Worm (Caenorhabditis elegans) whole organism, L1 larva: ENCODE measurements around the gene eat-3.

Experiments used
- C04F5.9 ChIP-seq: sonication (generic microtip); optimal IDR thresholded peaks from 2 replicates; lab custom pipeline; 2016; ENCODE audit warnings: missing genetic modification characterization, missing compliant biosample characterization
- C16A3.4 ChIP-seq: fragments of 150-350 bp; optimal IDR thresholded peaks from 2 replicates; lab custom pipeline; 2014; ENCODE audit warnings: missing biosample characterization, missing genetic modification characterization
- aha-1 ChIP-seq: fragments of 150-350 bp; optimal IDR thresholded peaks from 2 replicates; lab custom pipeline; 2014; ENCODE audit warnings: missing biosample characterization, missing genetic modification characterization
- alr-1 ChIP-seq: fragments of 200-800 bp; sonication (Bioruptor generic); optimal IDR thresholded peaks from 2 replicates; lab custom pipeline; 2018; ENCODE audit warnings: borderline replicate concordance, mild to moderate bottlenecking, missing genetic modification characterization, missing compliant biosample characterization
- aly-2 ChIP-seq: fragments of 150-350 bp; optimal IDR thresholded peaks from 2 replicates; lab custom pipeline; 2014; ENCODE audit warnings: missing biosample characterization, missing genetic modification characterization
- ama-1 ChIP-seq: fragments of 150-350 bp; optimal IDR thresholded peaks from 2 replicates; lab custom pipeline; 2014
- ceh-63 ChIP-seq: fragments of 200-800 bp; sonication (Bioruptor generic); optimal IDR thresholded peaks from 2 replicates; lab custom pipeline; 2018; ENCODE audit warnings: mild to moderate bottlenecking, missing genetic modification characterization, missing compliant biosample characterization
- ceh-8 ChIP-seq: fragments of 200-800 bp; sonication (Bioruptor generic); optimal IDR thresholded peaks from 2 replicates; lab custom pipeline; 2018; ENCODE audit warnings: mild to moderate bottlenecking, missing genetic modification characterization, moderate library complexity, missing compliant biosample characterization
- ceh-82 ChIP-seq, 3 experiments: fragments of 150-350 bp in 1 of 3; sonication (generic microtip) in 2 of 3; optimal IDR thresholded peaks; 2 replicates each; lab custom pipeline; 2014 to 2017; ENCODE audit warnings: missing biosample characterization in 3 of 3, missing genetic modification characterization in 3 of 3
- ceh-90 ChIP-seq: sonication (generic microtip); optimal IDR thresholded peaks from 2 replicates; lab custom pipeline; 2016; ENCODE audit warnings: missing genetic modification characterization, missing compliant biosample characterization
- ces-1 ChIP-seq: fragments of 150-350 bp; optimal IDR thresholded peaks from 2 replicates; lab custom pipeline; 2014; ENCODE audit warnings: missing biosample characterization, missing genetic modification reagents, missing genetic modification characterization
- efl-3 ChIP-seq: fragments of 200-800 bp; sonication (Bioruptor generic); optimal IDR thresholded peaks from 2 replicates; lab custom pipeline; 2018; ENCODE audit warnings: mild to moderate bottlenecking, missing genetic modification characterization, missing compliant biosample characterization
- egl-13 ChIP-seq: sonication (generic microtip); optimal IDR thresholded peaks from 2 replicates; lab custom pipeline; 2016; ENCODE audit warnings: missing genotype, missing genetic modification reagents, missing genetic modification characterization, missing compliant biosample characterization
- elt-2 ChIP-seq: sonication (generic microtip); optimal IDR thresholded peaks from 2 replicates; lab custom pipeline; 2016; ENCODE audit warnings: missing genetic modification characterization, mild to moderate bottlenecking, inconsistent platforms, missing compliant biosample characterization, missing genetic modification reagents
- fkh-4 ChIP-seq: sonication (generic microtip); optimal IDR thresholded peaks from 2 replicates; lab custom pipeline; 2016; ENCODE audit warnings: missing compliant biosample characterization, missing genetic modification characterization, borderline replicate concordance
- fkh-8 ChIP-seq: sonication (generic microtip); optimal IDR thresholded peaks from 2 replicates; lab custom pipeline; 2016; ENCODE audit warnings: mild to moderate bottlenecking, missing genetic modification characterization, missing compliant biosample characterization
- fos-1 ChIP-seq: fragments of 150-350 bp; optimal IDR thresholded peaks from 2 replicates; lab custom pipeline; 2014; ENCODE audit warnings: missing biosample characterization, missing genetic modification characterization
- grh-1 ChIP-seq: fragments of 200-800 bp; sonication (Bioruptor generic); IDR thresholded peaks from 2 replicates; pipeline ENCODE4 v1.3.6; 2022; ENCODE audit warnings: missing genetic modification reagents, missing genetic modification characterization, missing compliant biosample characterization
- hlh-17 ChIP-seq: fragments of 200-800 bp; sonication (Bioruptor generic); optimal IDR thresholded peaks from 2 replicates; lab custom pipeline; 2018; ENCODE audit warnings: missing genetic modification characterization, mild to moderate bottlenecking, missing compliant biosample characterization, moderate library complexity, borderline replicate concordance
- jun-1 ChIP-seq: fragments of 150-350 bp; optimal IDR thresholded peaks from 2 replicates; lab custom pipeline; 2014; ENCODE audit warnings: missing biosample characterization, missing genetic modification reagents, missing genetic modification characterization
- lin-13 ChIP-seq: fragments of 150-350 bp; optimal IDR thresholded peaks from 2 replicates; lab custom pipeline; 2014; ENCODE audit warnings: missing biosample characterization, missing genetic modification reagents, missing genetic modification characterization
- lin-15B ChIP-seq: fragments of 150-350 bp; sonication (generic microtip); optimal IDR thresholded peaks from 3 replicates; lab custom pipeline; 2014; ENCODE audit warnings: missing biosample characterization, missing genetic modification characterization
- lin-35 ChIP-seq, 2 experiments: fragments of 150-350 bp; optimal IDR thresholded peaks; 2 replicates each; lab custom pipeline; 2014; ENCODE audit warnings: missing biosample characterization in 2 of 2, missing genetic modification characterization in 2 of 2, missing genetic modification reagents in 2 of 2
- lin-39 ChIP-seq: fragments of 150-350 bp; optimal IDR thresholded peaks from 2 replicates; lab custom pipeline; 2014; ENCODE audit warnings: missing biosample characterization, missing genetic modification reagents, missing genetic modification characterization
- lir-3 ChIP-seq: sonication (generic microtip); optimal IDR thresholded peaks from 2 replicates; lab custom pipeline; 2016; ENCODE audit warnings: mild to moderate bottlenecking, missing genetic modification characterization, moderate library complexity, missing compliant biosample characterization; ENCODE audit not compliant: poor library complexity
- mab-9 ChIP-seq: fragments of 200-800 bp; sonication (Bioruptor generic); IDR thresholded peaks from 2 replicates; pipeline ENCODE4 v1.3.6; 2022; ENCODE audit warnings: missing genetic modification reagents, missing genetic modification characterization, missing compliant biosample characterization
- mef-2 ChIP-seq: fragments of 150-350 bp; optimal IDR thresholded peaks from 2 replicates; lab custom pipeline; 2014; ENCODE audit warnings: missing biosample characterization, missing genetic modification characterization
- nhr-12 ChIP-seq: sonication (generic microtip); optimal IDR thresholded peaks from 2 replicates; lab custom pipeline; 2017; ENCODE audit warnings: missing biosample characterization, missing genetic modification characterization
- nhr-19 ChIP-seq: fragments of 200-800 bp; sonication (Bioruptor generic); conservative IDR thresholded peaks from 2 replicates; pipeline ENCODE4 v1.3.6; 2022; ENCODE audit warnings: missing genetic modification characterization, missing compliant biosample characterization
- nhr-20 ChIP-seq: sonication (generic microtip); optimal IDR thresholded peaks from 2 replicates; lab custom pipeline; 2016; ENCODE audit warnings: mild to moderate bottlenecking, missing genetic modification characterization, missing compliant biosample characterization
- nhr-237 ChIP-seq: fragments of 150-350 bp; optimal IDR thresholded peaks from 2 replicates; lab custom pipeline; 2014; ENCODE audit warnings: missing biosample characterization, missing genetic modification characterization
- nhr-28 ChIP-seq: fragments of 150-350 bp; optimal IDR thresholded peaks from 2 replicates; lab custom pipeline; 2014; ENCODE audit warnings: missing biosample characterization, missing genetic modification characterization
- nhr-47 ChIP-seq: sonication (generic microtip); optimal IDR thresholded peaks from 2 replicates; lab custom pipeline; 2016; ENCODE audit warnings: mild to moderate bottlenecking, missing genetic modification characterization, moderate library complexity, missing compliant biosample characterization
- nhr-71 ChIP-seq: sonication (generic microtip); optimal IDR thresholded peaks from 2 replicates; lab custom pipeline; 2016; ENCODE audit warnings: mild to moderate bottlenecking, missing genetic modification characterization, moderate library complexity, missing compliant biosample characterization
- nhr-76 ChIP-seq: sonication (generic microtip); optimal IDR thresholded peaks from 2 replicates; lab custom pipeline; 2017; ENCODE audit warnings: missing biosample characterization, missing genetic modification characterization
- nhr-84 ChIP-seq: sonication (generic microtip); optimal IDR thresholded peaks from 2 replicates; lab custom pipeline; 2017; ENCODE audit warnings: missing biosample characterization, missing genetic modification characterization
- nhr-85 ChIP-seq: sonication (generic microtip); peaks from one replicate; lab custom pipeline; 2016; ENCODE audit warnings: missing genetic modification characterization, inconsistent platforms, missing compliant biosample characterization
- nhr-90 ChIP-seq: sonication (generic microtip); optimal IDR thresholded peaks from 2 replicates; lab custom pipeline; 2016; ENCODE audit warnings: mild to moderate bottlenecking, missing genetic modification characterization, missing compliant biosample characterization; ENCODE audit not compliant: poor library complexity
- pag-3 ChIP-seq: sonication (generic microtip); optimal IDR thresholded peaks from 2 replicates; lab custom pipeline; 2017; ENCODE audit warnings: missing genetic modification characterization, mild to moderate bottlenecking, missing compliant biosample characterization, antibody characterized with exemption, borderline replicate concordance; ENCODE audit not compliant: insufficient read depth
- pqm-1 ChIP-seq: sonication (generic microtip); optimal IDR thresholded peaks from 3 replicates; lab custom pipeline; 2017; ENCODE audit warnings: missing biosample characterization, missing genetic modification characterization
- rnt-1 ChIP-seq: sonication (generic microtip); optimal IDR thresholded peaks from 2 replicates; lab custom pipeline; 2016; ENCODE audit warnings: mild to moderate bottlenecking, missing genetic modification characterization, moderate library complexity, missing compliant biosample characterization
- skn-1 ChIP-seq: fragments of 150-350 bp; optimal IDR thresholded peaks from 2 replicates; lab custom pipeline; 2014; ENCODE audit warnings: missing biosample characterization, missing genetic modification characterization
- snu-23 ChIP-seq: sonication (generic microtip); optimal IDR thresholded peaks from 2 replicates; lab custom pipeline; 2016; ENCODE audit warnings: missing genetic modification characterization, missing compliant biosample characterization
- sox-4 ChIP-seq: sonication (generic microtip); optimal IDR thresholded peaks from 2 replicates; lab custom pipeline; 2016; ENCODE audit warnings: missing genetic modification characterization, missing compliant biosample characterization
- sptf-1 ChIP-seq: fragments of 150-350 bp; optimal IDR thresholded peaks from 2 replicates; lab custom pipeline; 2014; ENCODE audit warnings: missing biosample characterization, missing genetic modification characterization
- swsn-7 ChIP-seq: sonication (generic microtip); optimal IDR thresholded peaks from 2 replicates; lab custom pipeline; 2016; ENCODE audit warnings: missing genetic modification characterization, missing compliant biosample characterization
- tbx-2 ChIP-seq: sonication (generic microtip); optimal IDR thresholded peaks from 2 replicates; lab custom pipeline; 2016; ENCODE audit warnings: missing genetic modification characterization, missing compliant biosample characterization
- tlp-1 ChIP-seq: fragments of 150-350 bp; optimal IDR thresholded peaks from 2 replicates; lab custom pipeline; 2014; ENCODE audit warnings: missing biosample characterization, missing genetic modification characterization
- unc-130 ChIP-seq: fragments of 150-350 bp; optimal IDR thresholded peaks from 2 replicates; lab custom pipeline; 2017; ENCODE audit warnings: missing biosample characterization, missing genetic modification characterization, inconsistent platforms
- unc-86 ChIP-seq: sonication (generic microtip); optimal IDR thresholded peaks from 2 replicates; lab custom pipeline; 2016; ENCODE audit warnings: missing genetic modification characterization, missing compliant biosample characterization
- xbp-1 ChIP-seq: sonication (generic microtip); optimal IDR thresholded peaks from 2 replicates; lab custom pipeline; 2016; ENCODE audit warnings: missing genetic modification characterization, missing compliant biosample characterization
- zip-4 ChIP-seq: fragments of 200-800 bp; sonication (Bioruptor generic); optimal IDR thresholded peaks from 2 replicates; lab custom pipeline; 2018; ENCODE audit warnings: mild to moderate bottlenecking, missing genetic modification characterization, moderate library complexity, missing compliant biosample characterization
- ztf-11 ChIP-seq, 2 experiments: sonication (generic microtip); optimal IDR thresholded peaks; 2 replicates each; lab custom pipeline; 2016 to 2017; ENCODE audit warnings: missing genetic modification characterization in 2 of 2, missing biosample characterization in 1 of 2, missing compliant biosample characterization in 1 of 2
- ztf-4 ChIP-seq: fragments of 150-350 bp; optimal IDR thresholded peaks from 2 replicates; lab custom pipeline; 2014; ENCODE audit warnings: missing biosample characterization, missing genetic modification characterization

Gene eat-3

ce11 chrII:9343955-9344354 is 19.3 kb downstream of the eat-3 start (continued):
- TF ChIP-seq aly-2 (tag; lab: Kevin White, UChicago) (no peak), tlp-1 (no peak), sptf-1 (no peak), lin-15B (no peak), efl-3 (GFP tag; lab: Kevin White, UChicago) (no peak), unc-130 (peak; percentile 18), fkh-4 (tag; lab: Kevin White, UChicago) (no peak), nhr-84 (tag; lab: Kevin White, UChicago) (no peak), skn-1 (tag; lab: Kevin White, UChicago) (no peak), unc-86 (no peak), nhr-85 (tag; lab: Kevin White, UChicago) (peak; percentile 94), lin-13 (GFP tag; lab: Kevin White, UChicago) (no peak), nhr-237 (tag; lab: Kevin White, UChicago) (no peak), pqm-1 (tag; lab: Kevin White, UChicago) (no peak), pag-3 (tag; lab: Kevin White, UChicago) (no peak), ztf-11 (tag; optimal IDR thresholded peaks at IDR 0.05; lab: Kevin White, UChicago) (no peak), egl-13 (tag; lab: Kevin White, UChicago) (no peak), grh-1 (GFP tag; lab: Robert Waterston, UW) (peak; percentile 38; the same call in 1 of the 2 replicates), nhr-90 (tag; lab: Kevin White, UChicago) (peak; percentile 48), C04F5.9 (no peak), mef-2 (no peak), nhr-47 (tag; lab: Kevin White, UChicago) (peak; percentile 36), ceh-82 (tag; optimal IDR thresholded peaks at IDR 0.05; lab: Kevin White, UChicago) (no peak), snu-23 (GFP tag; lab: Kevin White, UChicago) (peak; percentile 48), ceh-8 (GFP tag; lab: Kevin White, UChicago) (no peak), elt-2 (tag; lab: Kevin White, UChicago) (no peak), swsn-7 (no peak), lir-3 (tag; lab: Kevin White, UChicago) (no peak), lin-35 (GFP tag; optimal IDR thresholded peaks at IDR 0.05; lab: Kevin White, UChicago) (peak in 1 of 2 experiments; percentile 21), nhr-71 (peak; percentile 70), ceh-63 (no peak), ceh-90 (tag; lab: Kevin White, UChicago) (no peak), C16A3.4 (tag; lab: Kevin White, UChicago) (no peak), ama-1 (lab: Kevin White, UChicago) (no peak), jun-1 (tag; lab: Kevin White, UChicago) (no peak), mab-9 (GFP tag; lab: Robert Waterston, UW) (no peak), nhr-12 (tag; lab: Kevin White, UChicago) (no peak), nhr-28 (tag; lab: Kevin White, UChicago) (no peak), alr-1 (tag; lab: Kevin White, UChicago) (no peak), zip-4 (GFP tag; lab: Kevin White, UChicago) (no peak), nhr-19 (GFP tag; lab: Robert Waterston, UW) (peak; percentile 53), tbx-2 (tag; lab: Kevin White, UChicago) (peak; percentile 59), aha-1 (tag; lab: Kevin White, UChicago) (no peak), xbp-1 (tag; lab: Kevin White, UChicago) (no peak), nhr-20 (tag; lab: Kevin White, UChicago) (peak; percentile 80), hlh-17 (GFP tag; lab: Kevin White, UChicago) (no peak), ztf-4 (tag; lab: Kevin White, UChicago) (no peak), ces-1 (GFP tag; lab: Kevin White, UChicago) (no peak), fos-1 (tag; lab: Kevin White, UChicago) (no peak), sox-4 (no peak), lin-39 (tag; lab: Kevin White, UChicago) (no peak), rnt-1 (no peak), fkh-8 (no peak), nhr-76 (tag; lab: Kevin White, UChicago) (no peak)
